Fruit fly (Drosophila melanogaster) S2 (cell line): Measurements from ENCODE around the gene Taf2.

ENCODE experiments used
- CG8478 ChIP-seq: fragments of >200 bp; optimal IDR thresholded peaks from 2 replicates; lab custom pipeline; 2018
- CTCF ChIP-seq, 2 experiments: fragments of >200 bp; optimal IDR thresholded peaks; 2 replicates each; lab custom pipeline; 2018

dm6 chr3L:9848744-9849143 is 39.7 kb downstream of the Taf2 start:
- TF ChIP-seq CTCF (optimal IDR thresholded peaks at IDR 0.05; lab: Kevin White, UChicago) (no peak), CG8478 (lab: Kevin White, UChicago) (no peak)
